Worm (Caenorhabditis elegans) whole organism, L4/young adult: ENCODE measurements around the gene B0303.4.
A peak's percentile ranks its signal among the peaks of the same experiment; 100 is the strongest.

Experiments used
- W03F9.2 ChIP-seq: fragments of 150-350 bp; optimal IDR thresholded peaks from 2 replicates; lab custom pipeline; 2014; ENCODE audit warnings: missing biosample characterization, missing genetic modification characterization
- dao-5 ChIP-seq: sonication (generic microtip); optimal IDR thresholded peaks from 2 replicates; lab custom pipeline; 2016; ENCODE audit warnings: missing genotype, missing genetic modification characterization, moderate library complexity, missing compliant biosample characterization
- him-1 ChIP-seq: sonication (generic microtip); optimal IDR thresholded peaks from 2 replicates; lab custom pipeline; 2016; ENCODE audit warnings: missing genotype, missing genetic modification reagents, missing genetic modification characterization, missing compliant biosample characterization

Gene B0303.4

DNA sequence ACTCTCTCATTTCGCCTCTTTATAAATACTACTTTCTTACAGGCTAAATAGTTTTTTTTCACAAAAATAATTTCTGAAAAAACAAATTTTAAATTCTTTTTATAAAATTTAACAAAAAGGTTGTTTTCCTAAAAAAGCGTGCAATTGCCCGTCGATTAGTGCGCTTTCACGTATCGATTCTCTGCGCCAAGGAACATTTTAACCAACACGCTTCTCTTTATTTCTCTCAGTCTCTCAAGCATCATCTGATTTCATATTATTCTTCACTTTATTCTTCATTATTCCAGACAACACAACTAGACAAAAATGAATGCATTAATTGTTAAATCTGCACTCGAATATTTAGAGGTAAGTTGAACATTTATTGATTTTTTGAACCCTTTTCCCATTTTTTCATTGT lies at the start of gene B0303.4:
B0303.4 (plus strand) TSS at position 196 of the 400 bp plus-strand sequence.
- TF ChIP-seq W03F9.2 (tag; lab: Kevin White, UChicago) (peak; percentile 22), him-1 (tag; lab: Kevin White, UChicago) (no peak)

DNA sequence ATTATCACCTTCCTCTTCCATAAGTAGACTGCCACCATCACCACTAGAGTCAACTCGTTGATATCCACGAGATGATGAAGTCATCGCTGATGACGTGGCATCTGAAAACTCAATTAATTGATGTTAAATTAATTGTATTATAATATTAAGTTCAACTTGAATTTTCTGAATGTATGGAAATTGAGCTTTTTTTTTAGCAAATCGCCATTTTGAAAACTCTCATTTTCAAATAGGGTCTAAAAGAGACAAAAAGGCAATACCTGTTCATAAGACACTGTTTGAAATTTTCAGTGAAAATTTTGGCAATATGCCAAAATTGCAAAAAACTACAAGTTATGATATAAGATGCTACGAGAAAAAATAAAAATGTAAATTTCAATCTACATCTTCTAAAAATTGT lies 46.0 kb upstream of the B0303.4 start, which contains the start of gene twk-7:
twk-7 (minus strand) TSS at position 101 of the 400 bp plus-strand sequence.
- TF ChIP-seq dao-5 (tag; lab: Kevin White, UChicago) (no peak), W03F9.2 (tag; lab: Kevin White, UChicago) (no peak), him-1 (tag; lab: Kevin White, UChicago) (no peak)

DNA sequence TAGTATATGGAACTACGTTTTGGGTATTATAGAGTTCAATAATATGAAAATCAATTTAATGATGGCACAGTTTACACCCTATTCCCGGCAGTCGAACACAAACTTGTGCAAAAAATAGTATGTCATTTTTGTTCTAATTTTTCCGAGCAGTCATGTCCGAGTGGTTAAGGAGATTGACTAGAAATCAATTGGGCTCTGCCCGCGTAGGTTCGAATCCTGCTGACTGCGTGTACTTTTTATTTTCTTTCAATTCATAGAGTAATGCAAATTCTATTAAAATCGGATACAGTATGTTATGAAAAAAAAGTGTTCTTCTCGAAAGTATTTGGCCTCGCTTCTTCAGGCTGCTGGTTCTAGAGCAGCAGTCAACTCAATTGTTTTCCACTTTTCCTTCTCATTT lies 43.6 kb upstream of the B0303.4 start:
- TF ChIP-seq W03F9.2 (tag; lab: Kevin White, UChicago) (no peak), dao-5 (tag; lab: Kevin White, UChicago) (no peak), him-1 (tag; lab: Kevin White, UChicago) (no peak)

DNA sequence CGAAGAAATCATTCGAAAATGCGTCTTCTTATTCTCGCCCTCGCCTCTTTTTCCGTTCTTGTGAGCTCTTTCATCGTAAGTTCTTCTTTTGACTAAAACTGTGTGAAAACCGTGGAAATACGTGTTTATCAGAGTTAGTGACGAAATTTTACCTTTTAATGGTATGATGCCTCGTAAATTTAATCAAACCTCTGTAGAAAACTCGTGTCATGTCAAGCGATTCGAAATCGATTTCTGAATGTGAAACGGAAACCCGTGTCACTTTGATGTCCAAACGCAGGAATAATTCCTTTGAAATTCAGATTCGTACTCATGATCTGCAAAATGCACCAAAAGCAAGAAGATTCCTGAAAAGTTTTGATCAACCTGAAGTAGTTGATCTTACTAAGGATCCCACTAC lies 41.1 kb upstream of the B0303.4 start, which contains the start of gene F22B7.3:
F22B7.3 (plus strand) TSS at position 301 of the 400 bp plus-strand sequence.
- no peak for TF ChIP-seq W03F9.2 (tag; lab: Kevin White, UChicago)
- TF ChIP-seq him-1 (tag; lab: Kevin White, UChicago), result no peak
- TF ChIP-seq dao-5 (tag; lab: Kevin White, UChicago), result no peak

DNA sequence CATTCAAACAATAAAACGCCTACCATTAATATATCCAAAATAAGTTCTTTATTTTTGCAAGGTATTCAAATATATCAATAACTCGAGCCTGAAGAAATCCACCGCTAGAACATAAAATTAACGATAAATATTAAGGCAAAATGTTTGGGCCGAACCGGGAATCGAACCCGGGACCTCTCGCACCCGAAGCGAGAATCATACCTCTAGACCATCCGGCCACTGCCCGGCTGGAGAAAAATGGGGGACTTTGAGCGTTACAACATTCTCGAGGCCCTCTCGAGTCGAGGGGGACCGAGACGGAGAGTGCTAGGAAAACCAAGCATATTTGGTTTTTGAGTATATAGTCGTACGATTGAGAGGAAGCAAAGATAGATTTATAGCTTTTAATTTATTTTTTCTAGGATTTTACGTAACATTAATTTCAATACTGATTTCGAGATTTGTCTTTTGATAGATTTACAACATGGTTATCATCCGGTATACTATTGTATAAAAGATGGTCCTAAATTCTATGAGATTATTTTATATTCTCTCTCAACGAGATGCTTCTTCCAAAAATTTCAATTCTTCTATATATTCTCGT lies 39.3 kb upstream of the B0303.4 start, which contains the start of gene flp-23:
flp-23 (plus strand) TSS at position 533 of the 583 bp plus-strand sequence.
- TF ChIP-seq him-1 (tag; lab: Kevin White, UChicago), result peak; percentile 59
- TF ChIP-seq dao-5 (tag; lab: Kevin White, UChicago), result no peak
- TF ChIP-seq W03F9.2 (tag; lab: Kevin White, UChicago), result no peak

DNA sequence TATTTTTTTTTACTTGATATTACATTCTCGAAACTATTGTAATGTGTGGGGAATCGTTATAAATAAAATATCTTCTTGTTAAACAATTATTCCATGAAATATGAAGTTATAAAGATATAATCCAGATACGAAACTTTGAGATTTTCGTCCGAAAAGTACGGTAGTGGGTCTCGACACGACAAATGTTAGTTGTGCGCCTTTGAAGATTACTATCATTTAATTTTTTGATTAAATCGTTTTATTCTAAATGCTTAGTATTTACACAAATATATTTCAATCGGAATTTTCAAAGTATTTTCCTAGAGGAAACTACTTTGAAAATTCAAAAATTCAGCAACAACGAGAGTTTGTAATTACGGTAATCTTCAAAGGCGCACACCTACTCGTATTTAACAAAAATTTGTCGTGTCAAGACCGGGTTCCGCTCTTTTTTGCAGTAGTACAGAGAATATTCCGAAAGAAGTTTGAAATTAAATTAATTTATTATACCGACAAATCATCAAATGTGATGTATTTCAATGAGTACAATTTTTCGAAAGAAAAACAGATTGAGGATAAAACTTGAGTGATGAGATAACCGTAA lies 37.4 kb upstream of the B0303.4 start:
- no peak for TF ChIP-seq him-1 (tag; lab: Kevin White, UChicago)

DNA sequence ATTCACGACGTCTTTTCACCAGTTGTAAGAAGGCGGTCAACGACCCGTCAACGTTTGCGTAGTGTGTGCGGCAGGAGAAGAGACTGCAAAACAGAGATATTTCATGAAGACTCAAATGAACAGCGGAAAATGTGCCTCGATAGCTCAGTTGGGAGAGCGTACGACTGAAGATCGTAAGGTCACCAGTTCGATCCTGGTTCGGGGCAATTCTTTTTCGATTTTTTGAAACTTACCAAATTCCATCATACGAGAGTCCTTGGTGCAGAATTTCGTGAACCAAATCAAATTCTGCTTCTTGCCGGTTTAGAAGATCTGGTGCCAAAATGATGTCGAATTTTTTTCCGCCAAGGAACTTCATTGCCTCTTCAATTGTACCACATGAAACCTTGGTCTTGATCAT lies 36.7 kb upstream of the B0303.4 start:
- TF ChIP-seq him-1 (tag; lab: Kevin White, UChicago) (no peak), W03F9.2 (tag; lab: Kevin White, UChicago) (no peak), dao-5 (tag; lab: Kevin White, UChicago) (no peak)

DNA sequence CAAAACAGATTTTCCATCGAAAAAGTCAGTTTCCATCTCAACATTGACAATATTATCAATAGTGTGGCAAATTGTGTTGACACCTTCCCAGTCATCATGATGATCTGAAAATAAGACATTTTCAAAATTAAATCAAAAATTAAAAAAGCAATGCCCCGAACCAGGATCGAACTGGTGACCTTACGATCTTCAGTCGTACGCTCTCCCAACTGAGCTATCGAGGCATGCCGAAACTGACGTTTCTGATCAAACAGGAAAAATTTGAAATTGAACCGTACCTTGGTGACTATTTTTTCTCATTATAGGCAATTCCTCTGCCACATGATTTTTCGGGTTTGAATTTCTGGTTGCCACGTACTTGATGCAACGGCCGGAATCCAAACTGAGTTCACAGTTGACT lies 36.2 kb upstream of the B0303.4 start:
- TF ChIP-seq him-1 (tag; lab: Kevin White, UChicago) (no peak), dao-5 (tag; lab: Kevin White, UChicago) (no peak), W03F9.2 (tag; lab: Kevin White, UChicago) (no peak)

DNA sequence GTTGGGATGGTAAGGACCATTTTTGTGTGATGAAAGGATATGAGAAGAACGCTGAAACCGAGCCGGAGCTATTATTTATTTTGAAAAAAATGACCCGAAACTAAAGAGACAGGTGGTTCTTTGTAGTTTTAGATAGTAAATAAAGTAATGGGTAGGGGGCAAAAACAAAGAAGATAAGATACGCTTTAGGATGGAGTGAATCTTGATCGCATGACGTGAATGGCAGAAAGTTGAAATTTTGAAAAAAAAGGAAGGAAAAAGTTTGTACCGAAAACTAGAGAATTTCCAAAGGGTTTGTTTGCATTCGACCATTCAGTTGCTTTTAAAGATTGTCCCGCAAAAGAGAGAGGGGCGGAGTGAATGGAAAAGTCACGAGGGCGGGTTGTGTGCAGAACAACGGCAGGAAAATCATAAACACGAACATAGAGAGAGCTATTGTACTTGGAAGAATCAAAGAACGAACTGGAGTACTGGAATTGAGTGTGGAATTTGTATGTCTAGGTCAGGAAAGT lies 35.7 kb upstream of the B0303.4 start, which contains the start of gene F22B7.9:
F22B7.9 (minus strand) TSS at position 51 of the 512 bp plus-strand sequence.
- TF ChIP-seq dao-5 (tag; lab: Kevin White, UChicago) (no peak), W03F9.2 (tag; lab: Kevin White, UChicago) (no peak), him-1 (tag; lab: Kevin White, UChicago) (no peak)

DNA sequence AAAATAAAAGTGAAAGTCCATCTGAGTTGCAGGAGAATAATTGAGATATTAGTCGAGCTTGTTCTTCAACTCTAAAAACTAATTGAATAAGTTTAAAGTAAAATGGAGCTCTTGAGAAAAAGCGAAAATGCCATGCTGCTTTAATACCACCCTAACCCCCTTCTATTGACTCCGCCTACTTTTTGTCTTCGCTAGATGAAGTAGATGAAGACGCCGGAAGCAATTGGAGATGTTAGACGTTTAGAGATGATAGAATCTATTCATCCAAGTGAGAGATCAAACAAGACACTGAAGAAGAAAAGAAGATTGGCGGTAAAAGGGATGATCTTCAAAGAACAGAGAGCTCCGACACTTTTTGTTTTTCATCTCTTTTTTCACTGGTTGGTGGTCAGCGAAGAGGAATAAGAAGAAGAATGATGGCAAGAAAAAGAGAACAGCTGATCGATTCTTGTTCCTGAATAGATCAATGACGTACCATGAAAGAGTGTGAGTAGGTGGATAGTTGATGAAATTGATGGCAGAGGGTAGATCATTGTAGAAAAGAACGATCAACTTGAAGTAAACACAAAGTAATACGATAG lies 35.2 kb upstream of the B0303.4 start:
- TF ChIP-seq him-1 (tag; lab: Kevin White, UChicago) (no peak), W03F9.2 (tag; lab: Kevin White, UChicago) (no peak), dao-5 (tag; lab: Kevin White, UChicago) (no peak)

DNA sequence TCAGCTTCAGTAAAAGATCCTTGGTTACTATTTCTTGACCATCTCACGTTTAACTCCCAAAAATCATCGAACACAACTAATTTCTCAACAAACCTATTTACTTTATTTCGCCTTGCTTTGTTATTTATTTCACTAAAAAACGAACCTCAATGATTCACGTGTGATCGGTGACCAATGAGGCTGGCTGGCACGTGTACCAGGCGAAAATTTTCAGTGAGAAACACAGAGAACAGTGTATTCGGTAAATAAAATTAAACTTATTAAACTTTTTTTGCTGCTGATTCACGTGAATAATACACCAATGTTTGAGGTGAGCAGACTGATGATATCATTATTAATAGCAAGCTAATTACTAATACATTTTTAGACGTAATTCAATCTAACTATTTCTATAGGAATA lies 34.2 kb upstream of the B0303.4 start:
- TF ChIP-seq dao-5 (tag; lab: Kevin White, UChicago) (no peak), him-1 (tag; lab: Kevin White, UChicago) (no peak), W03F9.2 (tag; lab: Kevin White, UChicago) (no peak)

DNA sequence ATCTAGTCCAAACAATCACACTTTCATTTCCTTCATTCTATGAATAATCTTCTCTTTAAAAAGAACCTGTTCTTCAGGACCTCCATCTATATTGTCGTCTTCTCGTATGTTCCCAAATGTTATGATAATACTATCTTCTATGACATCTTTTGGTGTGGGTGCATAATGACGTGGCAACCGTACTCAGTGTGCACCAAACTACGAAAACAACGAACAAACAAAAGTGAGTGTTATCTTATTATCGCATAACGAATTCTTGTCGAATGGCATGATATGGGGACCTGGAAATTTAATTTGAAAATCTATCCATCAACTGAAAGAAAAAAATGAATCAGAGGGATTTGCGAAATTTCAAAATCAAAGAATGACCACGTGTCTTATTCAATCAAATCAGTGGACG lies 33.6 kb upstream of the B0303.4 start:
- TF ChIP-seq him-1 (tag; lab: Kevin White, UChicago) (no peak), dao-5 (tag; lab: Kevin White, UChicago) (no peak), W03F9.2 (tag; lab: Kevin White, UChicago) (no peak)

DNA sequence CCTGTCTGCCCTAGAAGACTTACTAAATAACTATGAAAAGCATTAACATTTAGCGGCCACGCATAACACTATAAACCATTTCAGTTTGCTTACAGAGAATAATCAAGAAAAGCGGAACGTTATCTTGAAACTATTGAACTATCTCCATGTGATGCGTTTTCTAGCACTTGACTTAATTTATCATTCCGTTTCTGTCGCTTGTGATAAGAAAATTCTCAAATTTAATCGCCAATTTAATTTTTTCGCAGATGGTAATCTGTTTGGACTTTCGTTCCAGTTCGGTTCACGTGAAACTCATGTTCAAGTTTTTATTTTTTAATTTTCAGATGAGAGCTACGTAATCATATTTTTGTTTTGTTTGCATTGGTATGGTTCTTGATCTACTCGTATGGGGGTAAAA lies 32.7 kb upstream of the B0303.4 start:
- no peak for TF ChIP-seq W03F9.2 (tag; lab: Kevin White, UChicago)
- no peak for TF ChIP-seq dao-5 (tag; lab: Kevin White, UChicago)
- no peak for TF ChIP-seq him-1 (tag; lab: Kevin White, UChicago)
